Worm (Caenorhabditis elegans) whole organism, L2 larva: Measurements from ENCODE around the gene Y55F3AR.2.

Experiments
- ama-1 ChIP-seq: fragments of 150-350 bp; optimal IDR thresholded peaks from 2 replicates; lab custom pipeline; 2018; ENCODE audit warnings: inconsistent platforms
- blmp-1 ChIP-seq: sonication (generic microtip); optimal IDR thresholded peaks from 2 replicates; lab custom pipeline; 2017; ENCODE audit warnings: missing genetic modification characterization, mild to moderate bottlenecking, missing compliant biosample characterization, antibody characterized with exemption, moderate library complexity; ENCODE audit not compliant: insufficient read depth
- egl-27 ChIP-seq: sonication (generic microtip); optimal IDR thresholded peaks from 3 replicates; lab custom pipeline; 2017; ENCODE audit warnings: missing biosample characterization, missing genetic modification reagents, missing genetic modification characterization
- lin-39 ChIP-seq: fragments of 150-350 bp; optimal IDR thresholded peaks from 2 replicates; lab custom pipeline; 2014; ENCODE audit warnings: missing biosample characterization, missing genetic modification reagents, missing genetic modification characterization
- lsy-2 ChIP-seq, 2 experiments: fragments of 150-350 bp in 1 of 2; sonication (generic microtip) in 1 of 2; optimal IDR thresholded peaks; 2 replicates each; lab custom pipeline; 2014 to 2017; ENCODE audit warnings: missing biosample characterization in 2 of 2, missing genetic modification characterization in 2 of 2
- nhr-11 ChIP-seq: fragments of 150-350 bp; optimal IDR thresholded peaks from 2 replicates; lab custom pipeline; 2014; ENCODE audit warnings: missing biosample characterization, missing genetic modification characterization
- nhr-23 ChIP-seq: fragments of 150-350 bp; optimal IDR thresholded peaks from 2 replicates; lab custom pipeline; 2014; ENCODE audit warnings: missing biosample characterization, missing genetic modification reagents, missing genetic modification characterization
- nhr-77 ChIP-seq: fragments of 150-350 bp; optimal IDR thresholded peaks from 2 replicates; lab custom pipeline; 2014; ENCODE audit warnings: missing biosample characterization, missing genetic modification characterization
- unc-39 ChIP-seq: fragments of 150-350 bp; optimal IDR thresholded peaks from 2 replicates; lab custom pipeline; 2014; ENCODE audit warnings: missing biosample characterization, missing genetic modification characterization
- ztf-11 ChIP-seq: sonication (generic microtip); optimal IDR thresholded peaks from 2 replicates; lab custom pipeline; 2017; ENCODE audit warnings: missing biosample characterization, missing genetic modification characterization

DNA sequence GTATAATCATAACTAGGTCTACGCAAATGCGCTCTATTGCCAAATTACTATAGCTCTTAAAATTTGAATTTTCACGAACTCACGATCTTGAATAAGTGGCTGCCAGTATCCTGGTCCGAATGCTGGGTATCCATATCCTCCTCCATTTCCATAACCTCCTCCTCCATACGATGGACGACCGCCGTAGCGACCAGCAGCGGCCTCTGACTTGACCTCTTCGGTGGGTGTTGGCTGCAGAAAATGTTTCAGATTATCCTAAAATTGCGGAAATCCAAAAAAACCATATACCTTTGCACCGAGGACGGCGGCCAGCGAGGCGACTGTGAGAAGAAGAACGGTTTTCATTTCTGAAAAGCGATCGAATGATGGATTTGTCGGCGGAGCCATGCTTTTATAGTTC is 30.4 kb downstream of the Y55F3AR.2 start, which contains the start of gene perm-4:
- no peak for TF ChIP-seq ama-1
- TF ChIP-seq nhr-23, result no peak
- TF ChIP-seq nhr-77 (tag; lab: Kevin White, UChicago), result no peak
- TF ChIP-seq egl-27 (tag; lab: Kevin White, UChicago), result no peak
- no peak for TF ChIP-seq lin-39 (tag; lab: Kevin White, UChicago)
- TF ChIP-seq blmp-1, result no peak
- no peak for TF ChIP-seq unc-39 (tag; lab: Kevin White, UChicago)
- no peak for TF ChIP-seq nhr-11 (tag; lab: Kevin White, UChicago)
- no peak for TF ChIP-seq ztf-11 (tag; lab: Kevin White, UChicago)
- no peak for TF ChIP-seq lsy-2 (tag; optimal IDR thresholded peaks at IDR 0.05; lab: Kevin White, UChicago)
